Worm (Caenorhabditis elegans): Measurements from ENCODE around the gene K06H6.2.

Gene K06H6.2

DNA sequence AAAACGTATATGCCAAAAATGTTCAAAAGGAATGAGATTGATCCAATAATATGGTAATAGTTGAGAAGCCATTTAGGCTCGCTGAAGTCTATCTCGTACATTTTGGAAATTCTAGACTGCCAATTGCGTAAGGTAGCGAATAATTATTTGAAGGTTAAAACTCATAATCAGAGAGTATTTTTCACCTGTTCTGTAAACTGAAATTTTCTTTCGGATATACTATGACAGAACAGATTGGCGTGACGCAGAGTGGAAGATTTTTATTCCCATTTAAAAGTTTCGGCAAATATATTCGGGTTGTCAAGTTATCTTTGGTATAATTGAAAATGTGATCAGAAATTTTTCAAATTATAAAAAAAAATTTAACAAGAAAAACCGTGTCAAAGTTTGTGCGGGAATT lies 17.5 kb upstream of the K06H6.2 start, which contains the start of gene sri-72:
TSS of gene sri-72 (minus strand) at position 101 of the 400 bp plus-strand sequence.
- TF ChIP-seq daf-8 (GFP tag; IDR thresholded peaks at IDR 0.05): no peak
- no peak for TF ChIP-seq zfp-2 (tag; optimal IDR thresholded peaks at IDR 0.05)
- no peak for TF ChIP-seq mes-2 (tag; optimal IDR thresholded peaks at IDR 0.05; ENCODE audit: poor library complexity, severe bottlenecking)
- TF ChIP-seq lsy-2 (tag; optimal IDR thresholded peaks at IDR 0.05): no peak
- no peak for TF ChIP-seq nhr-25 (tag; optimal IDR thresholded peaks at IDR 0.05; ENCODE audit: borderline replicate concordance, insufficient read depth)
- no peak for TF ChIP-seq zip-11 (GFP tag; IDR thresholded peaks at IDR 0.05)
- no peak for TF ChIP-seq hmg-1.1 (GFP tag; IDR thresholded peaks at IDR 0.05)
- TF ChIP-seq lim-7 (GFP tag; IDR thresholded peaks at IDR 0.05): no peak
- no peak for TF ChIP-seq lin-15B (tag; optimal IDR thresholded peaks at IDR 0.05)
- TF ChIP-seq gei-8 (GFP tag; optimal IDR thresholded peaks at IDR 0.05): no peak

DNA sequence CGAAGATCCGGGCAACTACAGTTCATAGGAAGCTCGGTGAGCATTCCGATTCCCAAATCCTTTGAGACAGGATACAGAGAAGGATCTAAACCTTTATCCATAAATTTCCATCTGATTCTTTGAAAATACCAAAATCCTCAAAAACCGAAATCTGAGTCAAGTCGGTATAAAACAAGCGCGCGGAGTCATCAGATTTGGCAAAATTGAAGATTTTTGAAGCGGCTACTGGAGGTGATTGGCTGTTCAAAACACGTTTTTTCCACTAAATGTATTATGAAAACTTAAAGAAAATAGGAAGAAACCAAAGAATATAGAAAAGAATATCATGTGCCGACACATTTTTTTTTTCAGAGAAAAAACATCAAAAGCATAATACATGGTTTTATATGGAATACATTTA lies 10.9 kb upstream of the K06H6.2 start, which contains the start of gene C14C6.13:
TSS of gene C14C6.13 (minus strand) at position 101 of the 400 bp plus-strand sequence.
- TF ChIP-seq zip-11 (GFP tag; IDR thresholded peaks at IDR 0.05): no peak
- no peak for TF ChIP-seq ceh-28 (tag; optimal IDR thresholded peaks at IDR 0.05)
- no peak for TF ChIP-seq nhr-48 (tag; optimal IDR thresholded peaks at IDR 0.05)
- no peak for TF ChIP-seq nhr-42 (GFP tag; IDR thresholded peaks at IDR 0.05)
- TF ChIP-seq Y105C5A.15 (GFP tag; IDR thresholded peaks at IDR 0.05): no peak
- no peak for TF ChIP-seq daf-19 (GFP tag; conservative IDR thresholded peaks at IDR 0.05)

ce11 chrV:576070-576469 lies 9.5 kb upstream of the K06H6.2 start, which contains the start of gene K06H6.5:
K06H6.5 (plus strand) TSS chrV:576370.
- no peak for TF ChIP-seq hlh-11 (tag; optimal IDR thresholded peaks at IDR 0.05)

DNA sequence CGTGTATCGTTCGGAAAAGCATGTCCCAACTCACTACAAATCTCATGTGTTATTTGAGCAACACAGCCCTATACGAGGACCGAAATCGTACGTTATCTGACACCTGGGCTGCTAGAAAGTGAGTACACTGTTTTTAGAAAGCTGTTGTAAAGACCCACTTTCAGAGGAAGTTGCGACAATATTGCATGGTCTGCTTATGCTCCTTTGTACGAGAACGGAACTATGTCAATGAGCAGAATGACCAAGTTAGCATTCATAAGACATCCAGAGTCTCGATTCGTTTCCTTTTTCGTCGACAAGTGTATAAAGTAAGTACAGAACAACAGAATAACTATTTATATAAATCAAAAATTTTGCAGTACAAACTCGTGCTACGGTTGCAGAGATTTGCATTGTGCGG lies 8.7 kb upstream of the K06H6.2 start:
- TF ChIP-seq ceh-20 (GFP tag; IDR thresholded peaks at IDR 0.05) (no peak), unc-62 (GFP tag; optimal IDR thresholded peaks at IDR 0.05 in 1 of 2) (peak in 1 of 2 experiments; percentile 97), unc-62 (tag; optimal IDR thresholded peaks at IDR 0.05) (no peak), nhr-237 (tag; optimal IDR thresholded peaks at IDR 0.05) (no peak), mep-1 (tag; optimal IDR thresholded peaks at IDR 0.05) (no peak)

DNA sequence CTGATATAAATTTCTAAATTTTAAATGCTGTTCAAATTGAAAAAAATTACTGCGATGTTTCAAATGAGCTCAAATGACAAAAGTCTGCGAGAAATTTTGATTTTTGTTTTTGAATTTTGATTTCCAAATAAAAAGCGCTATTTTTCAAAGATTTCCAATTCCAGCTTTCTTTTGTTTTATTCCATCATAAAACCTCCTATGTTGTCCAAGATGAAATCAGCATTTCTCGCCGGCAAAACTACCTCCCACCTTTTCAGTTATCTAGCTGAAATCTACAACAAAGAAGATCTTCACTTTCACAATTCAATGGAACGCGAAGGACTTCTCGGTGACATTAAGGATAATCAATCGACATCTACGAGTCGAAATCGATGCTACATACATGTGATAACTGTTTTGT lies 6.6 kb upstream of the K06H6.2 start, which contains the start of gene K06H6.4:
TSS of gene K06H6.4 (plus strand) at position 301 of the 400 bp plus-strand sequence.
- no peak for TF ChIP-seq D1046.2 (GFP tag; IDR thresholded peaks at IDR 0.05)

DNA sequence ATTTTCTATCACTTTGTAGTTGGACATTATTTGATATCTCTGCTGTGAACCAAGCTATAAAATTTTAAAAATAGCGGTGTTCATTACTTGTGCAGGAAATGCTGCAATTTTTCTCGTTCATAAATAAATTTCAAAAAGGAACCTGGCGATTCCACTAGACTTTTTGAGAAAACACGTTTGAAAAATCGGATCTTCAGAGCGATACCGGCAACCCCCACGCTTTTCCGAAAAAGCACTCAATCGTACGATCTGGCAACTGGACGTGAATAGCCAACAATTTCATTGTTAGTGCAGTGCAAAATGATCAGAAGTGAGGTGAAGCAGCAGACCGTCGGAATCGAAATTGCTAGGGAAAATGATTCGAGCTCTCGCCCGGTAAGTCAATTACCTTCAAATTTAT lies 4.0 kb upstream of the K06H6.2 start, which contains the start of gene nstp-7:
TSS of gene nstp-7 (plus strand) at position 301 of the 400 bp plus-strand sequence.
- no peak for TF ChIP-seq mes-2 (tag; optimal IDR thresholded peaks at IDR 0.05; ENCODE audit: poor library complexity, severe bottlenecking)
- TF ChIP-seq gei-8 (GFP tag; optimal IDR thresholded peaks at IDR 0.05): no peak
- no peak for TF ChIP-seq nhr-41 (GFP tag; IDR thresholded peaks at IDR 0.05)
- TF ChIP-seq lsy-2 (tag; optimal IDR thresholded peaks at IDR 0.05): no peak
- TF ChIP-seq hmg-1.1 (GFP tag; IDR thresholded peaks at IDR 0.05): no peak

- TF ChIP-seq hlh-30 (tag; optimal IDR thresholded peaks at IDR 0.05; ENCODE audit: insufficient read depth) (no peak), unc-62 (GFP tag; optimal IDR thresholded peaks at IDR 0.05 in 1 of 2) (peak in 1 of 2 experiments; percentile 40), unc-62 (tag; optimal IDR thresholded peaks at IDR 0.05) (no peak)
Observed at ce11 chrV:587818-588217, 2.2 kb downstream of the K06H6.2 start, which contains the start of gene K06H6.1. K06H6.1 (plus strand) TSS chrV:588118.

ce11 chrV:590182-590581 lies 4.6 kb downstream of the K06H6.2 start, which contains the start of gene ZK488.6:
ZK488.6 (plus strand) TSS chrV:590482.
- TF ChIP-seq skn-1 (tag; optimal IDR thresholded peaks at IDR 0.05): no peak
- TF ChIP-seq fkh-10 (GFP tag; optimal IDR thresholded peaks at IDR 0.05): no peak

All from whole organism, L4 larva.